Worm (Caenorhabditis elegans) whole organism, L1 larva: ENCODE results near the gene plpp-1.1.

Experiments used
- aly-2 ChIP-seq: fragments of 150-350 bp; optimal IDR thresholded peaks from 2 replicates; lab custom pipeline; 2014; ENCODE audit warnings: missing biosample characterization, missing genetic modification characterization
- efl-1 ChIP-seq, 4 experiments: fragments of 150-350 bp; optimal IDR thresholded peaks in 3 of 4; peaks in 1 of 4; 1 replicate in 1 of 4; 2 replicates in 3 of 4; lab custom pipeline; 2014; ENCODE audit warnings: missing biosample characterization in 2 of 4, missing genetic modification characterization in 2 of 4, missing genetic modification reagents in 2 of 4
- elt-2 ChIP-seq: sonication (generic microtip); optimal IDR thresholded peaks from 2 replicates; lab custom pipeline; 2016; ENCODE audit warnings: missing genetic modification characterization, mild to moderate bottlenecking, inconsistent platforms, missing compliant biosample characterization, missing genetic modification reagents
- elt-3 ChIP-seq, 6 experiments: fragments of 150-350 bp in 1 of 6; sonication (generic microtip); optimal IDR thresholded peaks; 2 replicates each; lab custom pipeline; 2017 to 2018; ENCODE audit warnings: missing biosample characterization in 6 of 6, missing genetic modification characterization in 6 of 6, inconsistent platforms in 1 of 6
- fkh-10 ChIP-seq: sonication (generic microtip); optimal IDR thresholded peaks from 2 replicates; lab custom pipeline; 2017; ENCODE audit warnings: missing biosample characterization, missing genetic modification reagents, missing genetic modification characterization
- nhr-11 ChIP-seq: fragments of 150-350 bp; optimal IDR thresholded peaks from 2 replicates; lab custom pipeline; 2014; ENCODE audit warnings: missing biosample characterization, missing genetic modification characterization
- nhr-12 ChIP-seq: sonication (generic microtip); optimal IDR thresholded peaks from 2 replicates; lab custom pipeline; 2017; ENCODE audit warnings: missing biosample characterization, missing genetic modification characterization
- skn-1 ChIP-seq: fragments of 150-350 bp; optimal IDR thresholded peaks from 2 replicates; lab custom pipeline; 2014; ENCODE audit warnings: missing biosample characterization, missing genetic modification characterization

DNA sequence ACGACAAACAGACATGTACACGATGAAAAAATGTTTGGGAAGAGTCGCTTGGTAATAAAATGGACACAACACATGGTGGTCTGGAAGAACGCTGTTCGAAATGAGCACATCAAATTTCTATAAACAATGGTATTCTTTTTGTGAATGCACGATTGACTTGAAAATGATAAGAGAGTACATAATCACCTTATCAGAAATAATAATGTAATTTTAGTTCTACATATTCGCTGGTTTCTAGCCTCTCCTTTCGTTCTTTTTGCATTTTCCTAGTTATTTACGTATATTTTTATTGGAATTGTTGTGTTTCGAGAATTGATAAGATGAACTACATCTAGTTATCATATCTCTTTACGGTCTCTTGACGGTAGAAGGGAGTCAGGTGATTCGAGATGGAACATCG, 26.2 kb upstream of the plpp-1.1 start:
- no peak for TF ChIP-seq efl-1 (optimal IDR thresholded peaks at IDR 0.05; lab: Kevin White, UChicago)
- peak in 1 of 2 experiments; percentile 66 for TF ChIP-seq efl-1 (GFP tag; optimal IDR thresholded peaks at IDR 0.05 in 1 of 2; lab: Kevin White, UChicago)
- no peak for TF ChIP-seq skn-1
- TF ChIP-seq elt-2 (tag; lab: Kevin White, UChicago), result peak; percentile 84
- peak in 1 of 6 experiments; percentile 7 for TF ChIP-seq elt-3 (tag; optimal IDR thresholded peaks at IDR 0.05; lab: Kevin White, UChicago)
- no peak for TF ChIP-seq nhr-11
- TF ChIP-seq aly-2 (tag; lab: Kevin White, UChicago), result no peak
- TF ChIP-seq fkh-10 (GFP tag; lab: Kevin White, UChicago), result no peak
- TF ChIP-seq nhr-12 (tag; lab: Kevin White, UChicago), result no peak
